Fruit fly (Drosophila melanogaster) whole organism, pupa: ENCODE data around the gene Sec63.

Experiments
- CG12605 ChIP-seq: fragments of 200-800 bp; sonication (Bioruptor generic); IDR thresholded peaks from 2 replicates; pipeline ENCODE4 v1.3.6; 2022; ENCODE audit warnings: missing biosample characterization, missing genetic modification characterization
- CG14655 ChIP-seq: fragments of 200-800 bp; sonication (Bioruptor generic); optimal IDR thresholded peaks from 3 replicates; lab custom pipeline; 2017; ENCODE audit warnings: mild to moderate bottlenecking, missing biosample characterization, missing genetic modification reagents, missing genetic modification characterization
- CG17806 ChIP-seq: fragments of 200-800 bp; sonication (Bioruptor generic); optimal IDR thresholded peaks from 2 replicates; lab custom pipeline; 2018; ENCODE audit warnings: missing biosample characterization, mild to moderate bottlenecking, missing genetic modification characterization, moderate library complexity
- CG8301 ChIP-seq: fragments of 200-800 bp; sonication (Bioruptor generic); optimal IDR thresholded peaks from 2 replicates; lab custom pipeline; 2018; ENCODE audit warnings: missing biosample characterization, mild to moderate bottlenecking, missing genetic modification characterization
- CG9948 ChIP-seq: fragments of 200-800 bp; sonication (Bioruptor generic); optimal IDR thresholded peaks from 2 replicates; lab custom pipeline; 2018; ENCODE audit warnings: missing biosample characterization, mild to moderate bottlenecking, missing genetic modification characterization, moderate library complexity
- D1 ChIP-seq: fragments of 200-800 bp; sonication (Bioruptor generic); optimal IDR thresholded peaks from 2 replicates; lab custom pipeline; 2018; ENCODE audit warnings: missing biosample characterization, mild to moderate bottlenecking, missing genetic modification characterization, moderate library complexity
- Ets98B ChIP-seq: fragments of 200-800 bp; sonication (Bioruptor generic); IDR thresholded peaks from 2 replicates; pipeline ENCODE4 v1.3.6; 2022; ENCODE audit warnings: missing biosample characterization, missing genetic modification characterization
- Snoo ChIP-seq: fragments of 200-800 bp; sonication (Bioruptor generic); optimal IDR thresholded peaks from 3 replicates; lab custom pipeline; 2017; ENCODE audit warnings: missing biosample characterization, mild to moderate bottlenecking, missing genetic modification characterization, inconsistent platforms
- fd96Ca ChIP-seq: fragments of 200-800 bp; sonication (Bioruptor generic); IDR thresholded peaks from 3 replicates; pipeline ENCODE4 v1.3.6; 2022; ENCODE audit warnings: missing biosample characterization, missing genetic modification characterization
- gl ChIP-seq: fragments of 200-800 bp; sonication (Bioruptor generic); optimal IDR thresholded peaks from 2 replicates; lab custom pipeline; 2018; ENCODE audit warnings: missing biosample characterization, mild to moderate bottlenecking, missing genetic modification characterization
- rn ChIP-seq: fragments of 200-800 bp; sonication (Bioruptor generic); IDR thresholded peaks from 2 replicates; pipeline ENCODE4 v1.3.6; 2022; ENCODE audit warnings: missing biosample characterization, missing genetic modification characterization

DNA sequence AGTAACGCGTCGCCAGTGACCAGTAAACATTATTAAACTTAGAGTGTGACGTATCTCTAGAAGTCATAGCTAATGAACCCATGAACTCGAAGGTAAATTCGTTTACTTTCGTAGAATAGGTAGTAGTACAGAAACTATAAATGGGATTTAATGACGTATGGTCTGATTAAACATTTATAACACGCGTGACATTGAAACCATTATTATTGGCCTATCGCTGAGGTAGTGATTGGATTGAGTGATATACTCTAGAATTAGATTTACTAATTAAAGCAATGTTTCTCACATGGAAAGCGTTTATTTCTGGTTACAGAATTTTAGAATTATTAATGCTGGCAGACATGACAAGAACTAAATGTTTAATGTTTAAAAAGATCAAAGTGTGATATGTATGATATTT is 16.5 kb downstream of the Sec63 start:
- TF ChIP-seq D1 (tag; lab: Kevin White, UChicago) (no peak), gl (tag; lab: Kevin White, UChicago) (no peak), CG14655 (GFP tag; lab: Kevin White, UChicago) (no peak), Ets98B (GFP tag; lab: Robert Waterston, UW) (no peak), CG9948 (no peak), Snoo (tag; lab: Kevin White, UChicago) (no peak), fd96Ca (GFP tag; lab: Robert Waterston, UW) (no peak), CG12605 (no peak), CG17806 (no peak), CG8301 (tag; lab: Kevin White, UChicago) (no peak), rn (GFP tag; lab: Robert Waterston, UW) (no peak)
